Worm (Caenorhabditis elegans): ENCODE results near the gene Y41E3.19.

ce11 chrIV:15056081-15056586, at the start of gene Y41E3.19:
- no peak for TF ChIP-seq unc-62 (GFP tag; optimal IDR thresholded peaks at IDR 0.05 in 1 of 2)
- TF ChIP-seq unc-62 (tag; optimal IDR thresholded peaks at IDR 0.05), result no peak
- no peak for TF ChIP-seq ama-1 (optimal IDR thresholded peaks at IDR 0.05)
- TF ChIP-seq pha-4 (GFP tag; IDR thresholded peaks at IDR 0.05), result no peak
- TF ChIP-seq pha-4 (tag; optimal IDR thresholded peaks at IDR 0.05), result no peak
- TF ChIP-seq aly-2 (tag; optimal IDR thresholded peaks at IDR 0.05), result no peak
- TF ChIP-seq nhr-41 (GFP tag; IDR thresholded peaks at IDR 0.05), result no peak
- TF ChIP-seq fkh-10 (GFP tag; optimal IDR thresholded peaks at IDR 0.05), result no peak
- TF ChIP-seq nhr-28 (tag; optimal IDR thresholded peaks at IDR 0.05), result no peak
- no peak for TF ChIP-seq nhr-10 (tag; optimal IDR thresholded peaks at IDR 0.05)
- no peak for TF ChIP-seq zfp-3 (GFP tag; conservative IDR thresholded peaks at IDR 0.05)
- TF ChIP-seq ztf-11 (tag; optimal IDR thresholded peaks at IDR 0.05), result no peak
- TF ChIP-seq hmg-1.1 (GFP tag; IDR thresholded peaks at IDR 0.05), result no peak
- TF ChIP-seq tag-97 (GFP tag; IDR thresholded peaks at IDR 0.05), result no peak
- TF ChIP-seq nhr-77 (tag; optimal IDR thresholded peaks at IDR 0.05), result no peak

Data from whole organism, L4 larva.